Worm (Caenorhabditis elegans): ENCODE measurements around the gene pho-13.

Gene pho-13

DNA sequence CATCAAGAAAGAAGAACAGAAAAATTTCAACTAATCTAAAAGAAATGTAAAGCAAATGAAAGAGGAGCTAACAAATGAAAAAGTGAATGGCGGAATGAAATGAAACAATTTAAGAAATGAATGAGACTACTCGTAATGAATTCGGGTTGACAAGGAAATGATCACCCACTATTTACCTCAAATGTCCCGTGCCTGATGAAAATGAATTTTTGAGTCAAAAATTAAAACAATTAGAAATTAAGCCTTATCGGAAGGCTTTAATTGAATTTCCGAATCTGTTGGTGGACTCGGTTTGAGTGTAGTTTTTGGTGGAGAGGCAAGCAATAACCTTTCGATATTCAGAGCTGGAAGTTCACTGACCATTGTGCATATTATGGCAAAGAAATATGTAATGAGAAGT is 42.2 kb upstream of the pho-13 start:
- TF ChIP-seq ces-1 (GFP tag; optimal IDR thresholded peaks at IDR 0.05) (no peak), nhr-237 (tag; optimal IDR thresholded peaks at IDR 0.05) (no peak), tbx-8 (GFP tag; optimal IDR thresholded peaks at IDR 0.05) (no peak), bed-3 (GFP tag; optimal IDR thresholded peaks at IDR 0.05) (no peak), lin-13 (tag; optimal IDR thresholded peaks at IDR 0.05) (no peak), drap-1 (GFP tag; optimal IDR thresholded peaks at IDR 0.05) (no peak)

DNA sequence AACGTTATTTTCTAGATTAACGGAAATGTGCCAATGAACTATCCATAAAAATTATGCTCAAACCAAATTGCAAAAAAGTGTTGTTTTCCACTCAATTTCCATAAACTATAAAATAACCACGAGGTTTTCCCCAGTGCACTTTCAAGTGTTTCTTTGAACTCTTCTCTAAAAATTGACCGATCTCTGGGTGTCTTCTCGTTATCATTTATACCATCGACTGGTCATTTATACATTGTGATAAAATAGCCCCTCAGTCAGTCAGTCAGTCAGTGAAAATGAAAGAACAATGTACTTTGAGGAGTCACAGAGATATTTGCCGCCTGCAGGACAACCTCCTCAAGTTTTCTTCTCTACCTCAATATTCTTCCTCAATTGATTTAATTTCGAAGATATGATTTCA is 39.1 kb upstream of the pho-13 start:
- TF ChIP-seq ztf-11 (tag; optimal IDR thresholded peaks at IDR 0.05) (no peak), mep-1 (tag; optimal IDR thresholded peaks at IDR 0.05) (no peak), drap-1 (GFP tag; optimal IDR thresholded peaks at IDR 0.05) (no peak), mab-5 (tag; optimal IDR thresholded peaks at IDR 0.05) (no peak), nhr-237 (tag; optimal IDR thresholded peaks at IDR 0.05) (no peak), ceh-83 (GFP tag; optimal IDR thresholded peaks at IDR 0.05) (no peak), tbx-8 (GFP tag; optimal IDR thresholded peaks at IDR 0.05) (no peak), ham-2 (GFP tag; optimal IDR thresholded peaks at IDR 0.05) (no peak), hlh-1 (tag; optimal IDR thresholded peaks at IDR 0.05) (no peak), elt-3 (tag; optimal IDR thresholded peaks at IDR 0.05) (no peak)

DNA sequence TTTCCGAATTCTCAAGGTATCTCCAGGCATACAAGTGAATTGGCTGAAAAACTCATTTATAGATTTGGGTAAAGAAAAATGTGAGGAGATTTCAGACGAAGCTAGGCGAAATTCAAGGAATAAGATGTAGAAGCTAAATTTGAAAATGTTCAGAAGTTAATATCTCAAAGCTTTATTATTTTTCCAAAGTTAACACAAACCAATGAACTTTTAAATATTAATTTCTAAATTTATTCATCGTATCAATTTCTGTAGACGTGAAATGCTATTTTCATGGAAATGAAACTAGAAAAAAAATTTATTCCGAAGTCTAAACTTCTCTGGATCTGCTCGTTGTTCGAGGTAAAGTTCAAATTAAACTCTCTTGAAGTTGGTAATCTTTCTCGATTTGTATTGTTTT is 38.5 kb upstream of the pho-13 start, which contains the start of gene agxt-1:
TSS of gene agxt-1 (plus strand) at position 301 of the 400 bp plus-strand sequence.
- TF ChIP-seq sptf-1 (tag; optimal IDR thresholded peaks at IDR 0.05), result no peak
- no peak for TF ChIP-seq ztf-11 (tag; optimal IDR thresholded peaks at IDR 0.05)
- TF ChIP-seq elt-3 (tag; optimal IDR thresholded peaks at IDR 0.05), result no peak
- no peak for TF ChIP-seq ces-1 (GFP tag; optimal IDR thresholded peaks at IDR 0.05)
- TF ChIP-seq zip-8 (tag; optimal IDR thresholded peaks at IDR 0.05), result no peak
- TF ChIP-seq hlh-1 (tag; optimal IDR thresholded peaks at IDR 0.05), result no peak
- TF ChIP-seq mls-2 (tag; optimal IDR thresholded peaks at IDR 0.05), result no peak

DNA sequence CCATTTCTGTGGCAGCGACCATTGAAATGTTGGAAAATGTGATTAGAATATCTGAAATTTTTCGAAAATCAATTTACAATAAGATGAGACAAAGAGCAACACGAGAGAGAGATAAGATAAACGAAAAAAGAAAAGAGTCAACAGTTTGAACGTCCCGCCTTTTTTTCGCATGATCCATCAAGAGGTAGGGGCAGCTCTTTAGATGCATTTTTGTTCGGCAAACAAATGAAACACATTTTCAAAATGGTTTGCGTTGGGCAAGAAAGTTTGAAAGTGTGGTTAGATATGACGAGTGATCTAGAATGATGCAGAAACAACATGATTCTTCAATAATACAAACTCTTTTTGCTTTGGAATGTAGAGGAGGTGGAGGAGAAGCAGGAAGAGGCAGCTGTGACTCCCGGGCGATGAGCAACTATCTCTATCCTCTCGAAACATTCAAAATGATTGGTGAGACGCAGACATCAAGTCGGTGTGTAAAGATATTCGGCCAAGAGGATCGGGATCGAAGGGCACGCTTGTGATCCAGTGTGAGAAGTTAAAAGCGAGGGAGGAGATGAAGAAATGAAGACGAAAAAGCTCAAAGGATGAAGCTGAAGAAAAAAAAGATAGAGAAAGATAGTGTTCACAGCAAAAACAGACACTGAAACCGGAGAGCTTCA is 37.8 kb upstream of the pho-13 start, which contains the start of gene F46C5.6:
TSS of gene F46C5.6 (minus strand) at position 51 of the 662 bp plus-strand sequence.
- no peak for TF ChIP-seq nhr-76 (tag; optimal IDR thresholded peaks at IDR 0.05)
- peak; percentile 90 for TF ChIP-seq hlh-1 (tag; optimal IDR thresholded peaks at IDR 0.05)
- no peak for TF ChIP-seq M03D4.4 (tag; optimal IDR thresholded peaks at IDR 0.05)
- TF ChIP-seq unc-120 (tag; optimal IDR thresholded peaks at IDR 0.05; ENCODE audit: poor library complexity, severe bottlenecking), result peak; percentile 83
- no peak for TF ChIP-seq nhr-12 (tag; optimal IDR thresholded peaks at IDR 0.05)
- peak; percentile 48 for TF ChIP-seq unc-62 (GFP tag; optimal IDR thresholded peaks at IDR 0.05)

DNA sequence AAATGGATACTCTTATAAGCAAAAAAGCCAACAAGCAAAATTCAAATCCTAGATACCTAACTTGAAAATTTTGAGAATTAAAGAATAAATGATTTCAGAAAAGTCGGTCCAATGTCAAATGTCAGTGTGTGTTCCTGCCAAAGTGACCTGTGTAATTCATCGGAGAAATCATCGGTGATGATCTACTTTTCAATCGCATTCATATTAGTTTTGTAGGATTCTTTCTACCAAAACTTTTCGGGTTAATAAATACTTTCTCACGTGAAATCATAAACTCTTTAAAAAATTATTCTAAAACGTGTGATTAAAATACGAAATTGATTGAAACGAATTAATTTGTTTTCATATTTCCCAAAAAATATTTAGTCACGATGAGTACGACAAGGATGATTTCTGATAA is 32.2 kb upstream of the pho-13 start, which contains the start of gene F46C5.7:
TSS of gene F46C5.7 (plus strand) at position 301 of the 400 bp plus-strand sequence.
- TF ChIP-seq blmp-1 (tag; optimal IDR thresholded peaks at IDR 0.05) (no peak), zip-8 (tag; optimal IDR thresholded peaks at IDR 0.05) (no peak), elt-1 (tag; optimal IDR thresholded peaks at IDR 0.05; ENCODE audit: borderline replicate concordance, insufficient read depth) (no peak), mls-2 (tag; optimal IDR thresholded peaks at IDR 0.05) (no peak), ceh-39 (tag; optimal IDR thresholded peaks at IDR 0.05) (no peak), tbx-8 (GFP tag; optimal IDR thresholded peaks at IDR 0.05) (no peak), mep-1 (tag; optimal IDR thresholded peaks at IDR 0.05) (no peak), ztf-11 (tag; optimal IDR thresholded peaks at IDR 0.05) (no peak), nhr-237 (tag; optimal IDR thresholded peaks at IDR 0.05) (no peak), lin-32 (GFP tag; optimal IDR thresholded peaks at IDR 0.05) (no peak), lsy-2 (tag; optimal IDR thresholded peaks at IDR 0.05) (no peak), snpc-4 (tag; optimal IDR thresholded peaks at IDR 0.05) (no peak), ces-1 (GFP tag; optimal IDR thresholded peaks at IDR 0.05) (no peak), elt-3 (tag; optimal IDR thresholded peaks at IDR 0.05) (no peak), sptf-1 (tag; optimal IDR thresholded peaks at IDR 0.05) (no peak), drap-1 (GFP tag; optimal IDR thresholded peaks at IDR 0.05) (no peak), ham-2 (GFP tag; optimal IDR thresholded peaks at IDR 0.05) (no peak)

DNA sequence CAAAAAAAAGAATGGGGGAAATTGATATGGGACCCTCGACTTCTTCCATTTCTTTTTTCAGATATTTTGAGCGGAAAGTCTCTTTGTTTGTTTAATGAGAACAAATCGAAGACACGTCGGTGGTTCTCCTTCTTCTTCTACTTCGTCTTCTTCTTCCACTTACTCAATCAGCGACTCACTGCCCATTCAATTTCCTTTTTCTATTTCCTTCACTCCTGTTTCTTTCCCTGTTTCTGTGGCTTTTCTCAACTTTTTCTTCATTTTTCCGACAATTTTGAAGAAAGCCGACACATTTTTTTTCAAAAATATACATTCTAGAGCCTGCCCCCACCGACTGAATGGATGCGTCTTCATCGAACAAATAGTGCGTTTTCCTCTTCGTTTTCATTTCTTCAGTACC is 29.0 kb upstream of the pho-13 start, which contains the start of gene F46C5.4:
TSS of gene F46C5.4 (plus strand) at position 222 of the 400 bp plus-strand sequence.
- TF ChIP-seq ces-1 (GFP tag; optimal IDR thresholded peaks at IDR 0.05) (peak; percentile 71), elt-3 (tag; optimal IDR thresholded peaks at IDR 0.05) (no peak)
